Fruit fly (Drosophila melanogaster): ENCODE results near the gene CG3777.

DNA sequence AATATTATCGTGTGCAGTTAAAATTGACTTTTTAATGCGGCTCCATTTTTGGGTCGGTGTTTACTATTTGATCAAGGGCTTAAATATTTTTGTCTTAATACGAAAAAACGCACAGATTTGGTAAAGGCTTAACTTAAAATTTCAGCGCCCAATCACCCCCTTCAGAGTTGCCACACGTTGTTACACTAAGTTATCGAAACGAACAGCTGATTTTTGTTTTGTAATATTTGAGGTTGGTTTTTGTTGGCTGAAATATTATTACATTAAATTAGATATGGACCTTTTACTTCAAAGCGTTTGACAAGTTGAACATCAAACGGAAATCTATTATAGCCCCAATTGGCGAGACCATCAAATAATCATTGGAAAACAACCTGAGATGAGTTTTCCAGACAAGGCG, 24.8 kb upstream of the CG3777 start, which contains the start of gene CG42376:
- TF ChIP-seq Abd-B (GFP tag; optimal IDR thresholded peaks at IDR 0.05), result no peak
- TF ChIP-seq psq (GFP tag; optimal IDR thresholded peaks at IDR 0.05), result no peak
- no peak for TF ChIP-seq fru (GFP tag; optimal IDR thresholded peaks at IDR 0.05)
- no peak for TF ChIP-seq OdsH (GFP tag; optimal IDR thresholded peaks at IDR 0.05)
- no peak for TF ChIP-seq h (GFP tag; optimal IDR thresholded peaks at IDR 0.05)
- TF ChIP-seq rgr (GFP tag; optimal IDR thresholded peaks at IDR 0.05), result no peak
- no peak for TF ChIP-seq foxo (GFP tag; optimal IDR thresholded peaks at IDR 0.05)
- TF ChIP-seq pan (optimal IDR thresholded peaks at IDR 0.05), result no peak
- TF ChIP-seq sv (GFP tag; optimal IDR thresholded peaks at IDR 0.05), result no peak
